Worm (Caenorhabditis elegans): ENCODE results near the gene Y62E10A.20.

Gene Y62E10A.20

ce11 chrIV:13389237-13389636 lies 3.3 kb upstream of the Y62E10A.20 start:
- TF ChIP-seq fos-1 (tag; optimal IDR thresholded peaks at IDR 0.05) (no peak), nhr-43 (tag; optimal IDR thresholded peaks at IDR 0.05; ENCODE audit: poor library complexity, severe bottlenecking) (peak; percentile 36)

ce11 chrIV:13388779-13389178 lies 2.9 kb upstream of the Y62E10A.20 start:
- no peak for TF ChIP-seq ceh-28 (tag; optimal IDR thresholded peaks at IDR 0.05)
- no peak for TF ChIP-seq sea-2 (GFP tag; optimal IDR thresholded peaks at IDR 0.05)
- no peak for TF ChIP-seq tbx-2 (tag; optimal IDR thresholded peaks at IDR 0.05)
- no peak for TF ChIP-seq nhr-237 (tag; optimal IDR thresholded peaks at IDR 0.05)
- peak; percentile 76 for TF ChIP-seq ztf-4 (tag; optimal IDR thresholded peaks at IDR 0.05)
- peak; percentile 9 for TF ChIP-seq nfya-1 (tag; optimal IDR thresholded peaks at IDR 0.05; ENCODE audit: insufficient read depth)
- TF ChIP-seq nhr-28 (tag; optimal IDR thresholded peaks at IDR 0.05) = no peak
- TF ChIP-seq nhr-11 (tag; optimal IDR thresholded peaks at IDR 0.05) = no peak
- no peak for TF ChIP-seq unc-39 (tag; optimal IDR thresholded peaks at IDR 0.05)
- TF ChIP-seq fkh-2 (tag; optimal IDR thresholded peaks at IDR 0.05) = no peak
- TF ChIP-seq elt-3 (tag; optimal IDR thresholded peaks at IDR 0.05) = no peak
- TF ChIP-seq elt-2 (tag; optimal IDR thresholded peaks at IDR 0.05) = peak; percentile 12
- no peak for TF ChIP-seq daf-12 (tag; optimal IDR thresholded peaks at IDR 0.05)
- TF ChIP-seq ztf-11 (tag; optimal IDR thresholded peaks at IDR 0.05) = no peak
- TF ChIP-seq skn-1 (tag; optimal IDR thresholded peaks at IDR 0.05) = no peak
- no peak for TF ChIP-seq eor-1 (tag; optimal IDR thresholded peaks at IDR 0.05)
- TF ChIP-seq ceh-9 (tag; optimal IDR thresholded peaks at IDR 0.05) = no peak
- no peak for TF ChIP-seq pha-4 (tag; optimal IDR thresholded peaks at IDR 0.05)
- no peak for TF ChIP-seq unc-62 (GFP tag; optimal IDR thresholded peaks at IDR 0.05)
- TF ChIP-seq ZK546.5 (tag; optimal IDR thresholded peaks at IDR 0.05) = no peak
- no peak for TF ChIP-seq nhr-76 (tag; optimal IDR thresholded peaks at IDR 0.05)
- peak; percentile 35 for TF ChIP-seq nhr-23 (tag; optimal IDR thresholded peaks at IDR 0.05)
- TF ChIP-seq ama-1 (optimal IDR thresholded peaks at IDR 0.05) = peak; percentile 80
- TF ChIP-seq mdl-1 (tag; optimal IDR thresholded peaks at IDR 0.05) = no peak
- no peak for TF ChIP-seq nhr-67 (tag; optimal IDR thresholded peaks at IDR 0.05)
- TF ChIP-seq nhr-43 (tag; optimal IDR thresholded peaks at IDR 0.05; ENCODE audit: poor library complexity, severe bottlenecking) = peak; percentile 54
- TF ChIP-seq egl-27 (tag; optimal IDR thresholded peaks at IDR 0.05) = no peak
- TF ChIP-seq jun-1 (tag; optimal IDR thresholded peaks at IDR 0.05) = peak; percentile 38
- peak; percentile 51 for TF ChIP-seq lsy-12 (tag; optimal IDR thresholded peaks at IDR 0.05)
- no peak for TF ChIP-seq R02D3.7 (tag; optimal IDR thresholded peaks at IDR 0.05)
- TF ChIP-seq egl-5 (tag; optimal IDR thresholded peaks at IDR 0.05) = no peak
- TF ChIP-seq elt-1 (tag; optimal IDR thresholded peaks at IDR 0.05) = no peak
- TF ChIP-seq lin-15B (tag; optimal IDR thresholded peaks at IDR 0.05) = no peak
- no peak for TF ChIP-seq fos-1 (tag; optimal IDR thresholded peaks at IDR 0.05)
- peak; percentile 3 for TF ChIP-seq hmg-11 (tag; optimal IDR thresholded peaks at IDR 0.05)
- TF ChIP-seq pqm-1 (tag; optimal IDR thresholded peaks at IDR 0.05) = peak; percentile 19
- TF ChIP-seq nhr-77 (tag; optimal IDR thresholded peaks at IDR 0.05) = peak; percentile 40
- no peak for TF ChIP-seq ceh-82 (tag; optimal IDR thresholded peaks at IDR 0.05)
- no peak for TF ChIP-seq lin-39 (tag; optimal IDR thresholded peaks at IDR 0.05)
- no peak for TF ChIP-seq fkh-10 (GFP tag; optimal IDR thresholded peaks at IDR 0.05)
- no peak for TF ChIP-seq nhr-12 (tag; optimal IDR thresholded peaks at IDR 0.05)
- TF ChIP-seq mml-1 (tag; optimal IDR thresholded peaks at IDR 0.05) = no peak
- TF ChIP-seq ceh-16 (tag; optimal IDR thresholded peaks at IDR 0.05) = no peak
- peak; percentile 0 for TF ChIP-seq nhr-25 (tag; optimal IDR thresholded peaks at IDR 0.05)
- no peak for TF ChIP-seq zag-1 (tag; optimal IDR thresholded peaks at IDR 0.05)
- TF ChIP-seq aly-2 (tag; optimal IDR thresholded peaks at IDR 0.05) = peak; percentile 49
- no peak for TF ChIP-seq snpc-4 (tag; optimal IDR thresholded peaks at IDR 0.05)
